Fruit fly (Drosophila melanogaster) whole organism, embryonic: ENCODE measurements around the gene pan.

Source experiments
- B-H2 ChIP-seq: fragments of 200-800 bp; sonication (Bioruptor generic); optimal IDR thresholded peaks from 2 replicates; lab custom pipeline; 2018; ENCODE audit warnings: missing biosample characterization, mild to moderate bottlenecking, missing genetic modification characterization
- CG10654 ChIP-seq: fragments of 200-800 bp; sonication (Bioruptor generic); optimal IDR thresholded peaks from 2 replicates; lab custom pipeline; 2016; ENCODE audit warnings: missing biosample characterization, missing genetic modification characterization
- CG11456 ChIP-seq: fragments of 200-800 bp; sonication (Bioruptor generic); IDR thresholded peaks from 3 replicates; pipeline ENCODE4 v1.3.6; 2022; ENCODE audit warnings: missing biosample characterization, missing genetic modification characterization
- CG12659 ChIP-seq: fragments of 200-800 bp; sonication (Bioruptor generic); optimal IDR thresholded peaks from 3 replicates; lab custom pipeline; 2017; ENCODE audit warnings: mild to moderate bottlenecking, missing biosample characterization, missing genetic modification reagents, missing genetic modification characterization
- CG13296 ChIP-seq: fragments of 200-800 bp; sonication (Bioruptor generic); optimal IDR thresholded peaks from 3 replicates; lab custom pipeline; 2018; ENCODE audit warnings: missing biosample characterization, mild to moderate bottlenecking, missing genetic modification characterization
- CG15011 ChIP-seq: fragments of 200-800 bp; sonication (Bioruptor generic); optimal IDR thresholded peaks from 3 replicates; lab custom pipeline; 2018; ENCODE audit warnings: missing biosample characterization, mild to moderate bottlenecking, missing genetic modification characterization
- CG16863 ChIP-seq: fragments of 200-800 bp; sonication (Bioruptor generic); optimal IDR thresholded peaks from 3 replicates; lab custom pipeline; 2016; ENCODE audit warnings: missing biosample characterization, missing genetic modification characterization
- CG17802 ChIP-seq: fragments of 200-800 bp; sonication (Bioruptor generic); optimal IDR thresholded peaks from 2 replicates; lab custom pipeline; 2018; ENCODE audit warnings: missing biosample characterization, mild to moderate bottlenecking, missing genetic modification characterization, moderate library complexity
- CG2116 ChIP-seq: fragments of 200-800 bp; sonication (Bioruptor generic); optimal IDR thresholded peaks from 3 replicates; lab custom pipeline; 2018; ENCODE audit warnings: missing biosample characterization, mild to moderate bottlenecking, missing genetic modification characterization
- CG2875 ChIP-seq: fragments of 200-800 bp; sonication (Bioruptor generic); optimal IDR thresholded peaks from 2 replicates; lab custom pipeline; 2017; ENCODE audit warnings: missing biosample characterization, mild to moderate bottlenecking, missing genetic modification characterization, missing genetic modification reagents
- CG3065 ChIP-seq: fragments of 200-800 bp; sonication (Bioruptor generic); optimal IDR thresholded peaks from 2 replicates; lab custom pipeline; 2016; ENCODE audit warnings: missing biosample characterization, missing genetic modification characterization
- CG4282 ChIP-seq: fragments of 200-800 bp; sonication (Bioruptor generic); optimal IDR thresholded peaks from 2 replicates; lab custom pipeline; 2016; ENCODE audit warnings: missing biosample characterization, missing genetic modification characterization
- CG4424 ChIP-seq: fragments of 200-800 bp; sonication (Bioruptor generic); optimal IDR thresholded peaks from 3 replicates; lab custom pipeline; 2016; ENCODE audit warnings: missing biosample characterization, missing genetic modification characterization
- CG9437 ChIP-seq: fragments of 200-800 bp; sonication (Bioruptor generic); optimal IDR thresholded peaks from 2 replicates; lab custom pipeline; 2018; ENCODE audit warnings: missing biosample characterization, mild to moderate bottlenecking, missing genetic modification characterization
- D ChIP-seq, 2 experiments: fragments of 200-800 bp in 1 of 2; fragments of >200 bp in 1 of 2; sonication (Bioruptor generic) in 1 of 2; optimal IDR thresholded peaks; 2 replicates in 1 of 2; 3 replicates in 1 of 2; lab custom pipeline; 2017; ENCODE audit warnings: mild to moderate bottlenecking in 1 of 2, missing biosample characterization in 1 of 2, missing genetic modification characterization in 1 of 2, missing genetic modification reagents in 1 of 2
- Drgx ChIP-seq: fragments of 200-800 bp; sonication (Bioruptor generic); IDR thresholded peaks from 2 replicates; pipeline ENCODE4 v1.3.6; 2022; ENCODE audit warnings: missing biosample characterization, missing genetic modification characterization
- E2f1 ChIP-seq: fragments of 200-800 bp; sonication (Bioruptor generic); IDR thresholded peaks from 2 replicates; pipeline ENCODE4 v1.3.6; 2022; ENCODE audit warnings: missing biosample characterization, missing genetic modification characterization
- E2f2 ChIP-seq: fragments of 200-800 bp; sonication (Bioruptor generic); IDR thresholded peaks from 2 replicates; pipeline ENCODE4 v1.3.6; 2022; ENCODE audit warnings: missing biosample characterization, missing genetic modification characterization
- Eip74EF ChIP-seq, 2 experiments: fragments of 200-800 bp in 1 of 2; fragments of >200 bp in 1 of 2; sonication (Bioruptor generic) in 1 of 2; optimal IDR thresholded peaks; 2 replicates each; lab custom pipeline; 2017 to 2019; ENCODE audit warnings: missing biosample characterization in 2 of 2, missing genetic modification characterization in 2 of 2, mild to moderate bottlenecking in 1 of 2, moderate library complexity in 1 of 2
- Ets65A ChIP-seq: fragments of 200-800 bp; sonication (Bioruptor generic); peaks from one replicate; lab custom pipeline; 2016; ENCODE audit warnings: missing biosample characterization, missing genetic modification characterization
- HmgD ChIP-seq: fragments of 200-800 bp; sonication (Bioruptor generic); optimal IDR thresholded peaks from 3 replicates; lab custom pipeline; 2016; ENCODE audit warnings: missing biosample characterization, missing genetic modification characterization
- Hmr ChIP-seq: fragments of 200-800 bp; sonication (Bioruptor generic); optimal IDR thresholded peaks from 3 replicates; lab custom pipeline; 2017; ENCODE audit warnings: mild to moderate bottlenecking, missing biosample characterization, missing genetic modification reagents, missing genetic modification characterization
- Nf-YA ChIP-seq: fragments of 200-800 bp; sonication (Bioruptor generic); IDR thresholded peaks from 2 replicates; pipeline ENCODE4 v1.3.6; 2022; ENCODE audit warnings: missing biosample characterization, missing genetic modification characterization
- Sin3A ChIP-seq: fragments of >200 bp; optimal IDR thresholded peaks from 2 replicates; lab custom pipeline; 2018
- TFAM ChIP-seq: fragments of 200-800 bp; sonication (Bioruptor generic); optimal IDR thresholded peaks from 2 replicates; lab custom pipeline; 2017; ENCODE audit warnings: missing biosample characterization, missing genetic modification characterization, inconsistent platforms
- Xrp1 ChIP-seq: fragments of 200-800 bp; sonication (Bioruptor generic); IDR thresholded peaks from 2 replicates; pipeline ENCODE4 v1.3.6; 2022; ENCODE audit warnings: missing biosample characterization, missing genetic modification characterization
- ap ChIP-seq: fragments of 200-800 bp; sonication (Bioruptor generic); IDR thresholded peaks from 2 replicates; pipeline ENCODE4 v1.3.6; 2022; ENCODE audit warnings: missing biosample characterization, missing genetic modification characterization
- ara ChIP-seq: fragments of 200-800 bp; sonication (Bioruptor generic); IDR thresholded peaks from 2 replicates; pipeline ENCODE4 v1.3.6; 2022; ENCODE audit warnings: missing biosample characterization, missing genetic modification characterization
- ash1 ChIP-seq: fragments of 200-800 bp; sonication (Bioruptor generic); optimal IDR thresholded peaks from 2 replicates; lab custom pipeline; 2018; ENCODE audit warnings: missing biosample characterization, mild to moderate bottlenecking, missing genetic modification characterization
- dmrt99B ChIP-seq: fragments of 200-800 bp; sonication (Bioruptor generic); optimal IDR thresholded peaks from 2 replicates; lab custom pipeline; 2018; ENCODE audit warnings: missing biosample characterization, mild to moderate bottlenecking, missing genetic modification characterization, moderate library complexity
- fd96Cb ChIP-seq: fragments of 200-800 bp; sonication (Bioruptor generic); optimal IDR thresholded peaks from 2 replicates; lab custom pipeline; 2018; ENCODE audit warnings: missing biosample characterization, mild to moderate bottlenecking, missing genetic modification characterization, moderate library complexity
- inv ChIP-seq: fragments of 200-800 bp; sonication (Bioruptor generic); IDR thresholded peaks from 2 replicates; pipeline ENCODE4 v1.3.6; 2022; ENCODE audit warnings: missing biosample characterization, missing genetic modification characterization; ENCODE audit not compliant: partially characterized antibody
- jing ChIP-seq: fragments of 200-800 bp; sonication (Bioruptor generic); optimal IDR thresholded peaks from 2 replicates; lab custom pipeline; 2018; ENCODE audit warnings: missing biosample characterization, mild to moderate bottlenecking, missing genetic modification characterization
- kni ChIP-seq: fragments of 200-800 bp; sonication (Bioruptor generic); optimal IDR thresholded peaks from 3 replicates; lab custom pipeline; 2017; ENCODE audit warnings: mild to moderate bottlenecking, missing biosample characterization, missing genetic modification reagents, missing genetic modification characterization
- nerfin-1 ChIP-seq: fragments of 200-800 bp; sonication (Bioruptor generic); optimal IDR thresholded peaks from 3 replicates; lab custom pipeline; 2019; ENCODE audit warnings: missing biosample characterization, mild to moderate bottlenecking, missing genetic modification characterization, moderate library complexity
- otp ChIP-seq: fragments of 200-800 bp; sonication (Bioruptor generic); IDR thresholded peaks from 3 replicates; pipeline ENCODE4, ENCODE4 v1.3.6; 2022; ENCODE audit warnings: missing biosample characterization, missing genetic modification characterization
- pho ChIP-seq: fragments of 200-800 bp; sonication (Bioruptor generic); optimal IDR thresholded peaks from 2 replicates; lab custom pipeline; 2016; ENCODE audit warnings: missing biosample characterization, missing genetic modification characterization
- prd ChIP-seq, 3 experiments: fragments of >200 bp in 2 of 3; fragments of 200-800 bp in 1 of 3; sonication (Bioruptor generic) in 1 of 3; optimal IDR thresholded peaks in 2 of 3; IDR thresholded peaks in 1 of 3; 2 replicates in 2 of 3; 3 replicates in 1 of 3; pipeline versions ENCODE4 v1.3.6 to Lab custom; 2017 to 2022; ENCODE audit warnings: missing biosample characterization in 1 of 3, missing genetic modification characterization in 1 of 3
- pum ChIP-seq: fragments of 200-800 bp; sonication (Bioruptor generic); optimal IDR thresholded peaks from 2 replicates; lab custom pipeline; 2016; ENCODE audit warnings: missing biosample characterization, missing genetic modification characterization
- ro ChIP-seq: fragments of 200-800 bp; sonication (Bioruptor generic); IDR thresholded peaks from 2 replicates; pipeline ENCODE4 v1.3.6; 2022; ENCODE audit warnings: missing biosample characterization, missing genetic modification characterization
- row ChIP-seq: fragments of 200-800 bp; sonication (Bioruptor generic); IDR thresholded peaks from 3 replicates; pipeline ENCODE4 v1.3.6; 2022; ENCODE audit warnings: missing biosample characterization, missing genetic modification characterization
- scrt ChIP-seq: fragments of 200-800 bp; sonication (Bioruptor generic); optimal IDR thresholded peaks from 2 replicates; lab custom pipeline; 2018; ENCODE audit warnings: missing biosample characterization, mild to moderate bottlenecking, missing genetic modification characterization, moderate library complexity
- seq ChIP-seq: fragments of 200-800 bp; sonication (Bioruptor generic); IDR thresholded peaks from 2 replicates; pipeline ENCODE4 v1.3.6; 2022; ENCODE audit warnings: missing biosample characterization, missing genetic modification characterization
- sima ChIP-seq: fragments of 200-800 bp; sonication (Bioruptor generic); optimal IDR thresholded peaks from 2 replicates; lab custom pipeline; 2016; ENCODE audit warnings: missing biosample characterization, missing genetic modification characterization
- tll ChIP-seq, 2 experiments: fragments of 200-800 bp in 1 of 2; fragments of >200 bp in 1 of 2; sonication (Bioruptor generic) in 1 of 2; optimal IDR thresholded peaks; 2 replicates each; lab custom pipeline; 2017 to 2019; ENCODE audit warnings: missing biosample characterization in 2 of 2, missing genetic modification characterization in 2 of 2, mild to moderate bottlenecking in 1 of 2, moderate library complexity in 1 of 2
- trh ChIP-seq: fragments of 200-800 bp; sonication (Bioruptor generic); optimal IDR thresholded peaks from 2 replicates; lab custom pipeline; 2016; ENCODE audit warnings: missing biosample characterization, missing genetic modification characterization
- usp ChIP-seq: fragments of >200 bp; optimal IDR thresholded peaks from 2 replicates; lab custom pipeline; 2017; ENCODE audit warnings: missing biosample characterization, missing genetic modification characterization
- zen ChIP-seq: fragments of 200-800 bp; sonication (Bioruptor generic); optimal IDR thresholded peaks from 3 replicates; lab custom pipeline; 2018; ENCODE audit warnings: missing biosample characterization, mild to moderate bottlenecking, missing genetic modification characterization, moderate library complexity

The pan gene

DNA sequence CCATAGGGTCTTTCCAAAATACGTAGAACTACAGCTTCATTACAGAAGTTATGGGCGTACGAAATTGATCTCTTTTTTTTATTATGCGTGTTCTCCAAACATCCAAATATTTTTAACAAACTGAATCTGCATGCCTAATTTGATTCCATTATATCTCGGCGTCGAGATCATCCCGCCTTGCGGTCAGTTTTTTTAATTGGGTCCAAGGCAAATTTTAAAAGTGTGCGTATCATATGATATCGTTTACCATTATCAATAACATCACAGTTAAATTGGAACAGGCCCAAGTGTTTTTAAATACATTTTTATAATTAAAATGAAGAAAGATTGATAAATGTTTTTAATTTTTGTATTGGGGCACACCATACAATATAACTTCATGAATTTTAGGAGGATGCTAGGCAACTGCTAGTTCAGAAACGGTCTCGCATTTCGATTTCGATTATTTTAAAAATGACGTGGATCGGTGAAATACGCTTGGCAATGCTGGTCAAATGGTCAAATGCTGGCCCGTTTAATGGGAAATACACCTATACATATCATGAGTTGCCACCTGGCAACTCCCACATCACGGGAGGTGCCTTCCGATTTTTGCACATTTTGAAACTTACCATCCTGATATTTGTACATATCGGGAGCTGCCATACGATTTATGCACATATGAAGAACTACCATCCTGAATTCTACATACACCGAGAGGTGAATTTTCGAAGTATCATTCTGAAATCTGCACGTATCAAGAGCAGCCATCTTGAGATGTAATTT, 760 bp upstream of the pan start (continued):
- TF ChIP-seq E2f1 (GFP tag; lab: Robert Waterston, UW) = no peak
- no peak for TF ChIP-seq usp (GFP tag; lab: Kevin White, UChicago)
- TF ChIP-seq Eip74EF (GFP tag; optimal IDR thresholded peaks at IDR 0.05; lab: Kevin White, UChicago) = no peak
- no peak for TF ChIP-seq Ets65A (GFP tag; lab: Kevin White, UChicago)
- TF ChIP-seq Xrp1 (GFP tag; lab: Robert Waterston, UW) = no peak
- TF ChIP-seq Drgx (GFP tag; lab: Robert Waterston, UW) = no peak
- TF ChIP-seq ara (GFP tag; lab: Robert Waterston, UW) = no peak
- no peak for TF ChIP-seq prd (optimal IDR thresholded peaks at IDR 0.05; lab: Kevin White, UChicago)
- no peak for TF ChIP-seq prd (GFP tag; IDR thresholded peaks at IDR 0.05; lab: Robert Waterston, UW)
- TF ChIP-seq B-H2 (GFP tag; lab: Kevin White, UChicago) = no peak
- no peak for TF ChIP-seq dmrt99B (tag; lab: Kevin White, UChicago)
- no peak for TF ChIP-seq seq (GFP tag; lab: Robert Waterston, UW)
- no peak for TF ChIP-seq inv
- peak; percentile 63 for TF ChIP-seq CG12659
- peak; percentile 93 for TF ChIP-seq Hmr (GFP tag; lab: Kevin White, UChicago)
- no peak for TF ChIP-seq CG11456
- TF ChIP-seq ash1 = no peak
- TF ChIP-seq Nf-YA (GFP tag; lab: Robert Waterston, UW) = no peak
- no peak for TF ChIP-seq CG2875
- no peak for TF ChIP-seq trh
- no peak for TF ChIP-seq ap
- no peak for TF ChIP-seq CG10654 (GFP tag; lab: Kevin White, UChicago)
- peak; percentile 82 for TF ChIP-seq CG17802
- no peak for TF ChIP-seq CG4424 (GFP tag; lab: Kevin White, UChicago)
- TF ChIP-seq CG13296 (GFP tag; lab: Kevin White, UChicago) = no peak
- no peak for TF ChIP-seq D (optimal IDR thresholded peaks at IDR 0.05; lab: Kevin White, UChicago)
- TF ChIP-seq D (GFP tag; optimal IDR thresholded peaks at IDR 0.05; lab: Kevin White, UChicago) = no peak
- no peak for TF ChIP-seq CG16863 (GFP tag; lab: Kevin White, UChicago)
- no peak for TF ChIP-seq ro (GFP tag; lab: Robert Waterston, UW)
- no peak for TF ChIP-seq pum
- no peak for TF ChIP-seq TFAM
- TF ChIP-seq CG15011 (GFP tag; lab: Kevin White, UChicago) = no peak
- no peak for TF ChIP-seq sima (GFP tag; lab: Kevin White, UChicago)
- no peak for TF ChIP-seq jing (GFP tag; lab: Kevin White, UChicago)
- TF ChIP-seq CG4282 = no peak
- TF ChIP-seq CG9437 (GFP tag; lab: Kevin White, UChicago) = no peak
- peak; percentile 44; the same call in 1 of the 3 replicates for TF ChIP-seq row (GFP tag; lab: Robert Waterston, UW)
- no peak for TF ChIP-seq CG2116
- TF ChIP-seq Sin3A (lab: Kevin White, UChicago) = no peak
- no peak for TF ChIP-seq tll (GFP tag; optimal IDR thresholded peaks at IDR 0.05; lab: Kevin White, UChicago)
- TF ChIP-seq zen (tag; lab: Kevin White, UChicago) = no peak
- TF ChIP-seq CG3065 (GFP tag; lab: Kevin White, UChicago) = no peak
- TF ChIP-seq fd96Cb (tag; lab: Kevin White, UChicago) = no peak
- no peak for TF ChIP-seq nerfin-1 (tag; lab: Kevin White, UChicago)
- TF ChIP-seq HmgD (GFP tag; lab: Kevin White, UChicago) = peak; percentile 20
- peak; percentile 21; the same call in 1 of the 2 replicates for TF ChIP-seq E2f2 (GFP tag; lab: Robert Waterston, UW)
- peak; percentile 5 for TF ChIP-seq kni
- TF ChIP-seq pho (GFP tag; lab: Kevin White, UChicago) = peak; percentile 28
- no peak for TF ChIP-seq otp
- no peak for TF ChIP-seq scrt (GFP tag; lab: Kevin White, UChicago)
